Worm (Caenorhabditis elegans) whole organism, early embryonic: ENCODE data around the gene T26A5.6.

Experiments
- B0310.2 ChIP-seq: sonication (generic microtip); optimal IDR thresholded peaks from 2 replicates; lab custom pipeline; 2016; ENCODE audit warnings: mild to moderate bottlenecking, missing genetic modification characterization, missing compliant biosample characterization
- ama-1 ChIP-seq: fragments of 150-350 bp; optimal IDR thresholded peaks from 2 replicates; lab custom pipeline; 2014
- ceh-13 ChIP-seq: fragments of 200-800 bp; sonication (Bioruptor generic); optimal IDR thresholded peaks from 2 replicates; lab custom pipeline; 2018; ENCODE audit warnings: mild to moderate bottlenecking, missing genetic modification characterization, missing compliant biosample characterization
- flt-1 ChIP-seq: fragments of 200-800 bp; sonication (Bioruptor generic); IDR thresholded peaks from 2 replicates; pipeline ENCODE4 v1.3.6; 2022; ENCODE audit warnings: missing genetic modification characterization, missing compliant biosample characterization

ce11 chrIII:6452683-6453082, 2.2 kb upstream of the T26A5.6 start:
- TF ChIP-seq flt-1 (no peak), ama-1 (lab: Kevin White, UChicago) (no peak), ceh-13 (GFP tag; lab: Kevin White, UChicago) (no peak), B0310.2 (tag; lab: Kevin White, UChicago) (no peak)
